Worm (Caenorhabditis elegans): ENCODE measurements around the gene Y82E9BR.18.

ce11 chrIII:1495230-1495629 lies 11.9 kb upstream of the Y82E9BR.18 start, which contains the start of gene Y82E9BR.19:
- no peak for TF ChIP-seq lsl-1 (GFP tag; optimal IDR thresholded peaks at IDR 0.05)
- TF ChIP-seq cebp-1 (GFP tag; IDR thresholded peaks at IDR 0.05): no peak
- TF ChIP-seq cebp-1 (tag; optimal IDR thresholded peaks at IDR 0.05): no peak

All from whole organism, young adult.